Worm (Caenorhabditis elegans): ENCODE measurements around the gene C48B4.11.

ce11 chrIII:9561158-9561557, 4.8 kb downstream of the C48B4.11 start, which contains the start of gene C48B4.8:
- TF ChIP-seq dao-5 (tag; optimal IDR thresholded peaks at IDR 0.05), result no peak
- no peak for TF ChIP-seq him-1 (tag; optimal IDR thresholded peaks at IDR 0.05)
